Worm (Caenorhabditis elegans) whole organism, L1 larva: Measurements from ENCODE around the gene R05A10.4.

Experiments
- C16A3.4 ChIP-seq: fragments of 150-350 bp; optimal IDR thresholded peaks from 2 replicates; lab custom pipeline; 2014; ENCODE audit warnings: missing biosample characterization, missing genetic modification characterization
- C34B4.2 ChIP-seq: sonication (generic microtip); optimal IDR thresholded peaks from 2 replicates; lab custom pipeline; 2017; ENCODE audit warnings: mild to moderate bottlenecking, missing genetic modification characterization, missing compliant biosample characterization
- Y116A8C.19 ChIP-seq: sonication (generic microtip); optimal IDR thresholded peaks from 2 replicates; lab custom pipeline; 2016; ENCODE audit warnings: missing compliant biosample characterization, missing genetic modification characterization, borderline replicate concordance
- aly-2 ChIP-seq: fragments of 150-350 bp; optimal IDR thresholded peaks from 2 replicates; lab custom pipeline; 2014; ENCODE audit warnings: missing biosample characterization, missing genetic modification characterization
- blmp-1 ChIP-seq: fragments of 150-350 bp; optimal IDR thresholded peaks from 2 replicates; lab custom pipeline; 2014; ENCODE audit warnings: missing biosample characterization, missing genetic modification characterization
- ceh-88 ChIP-seq: fragments of 200-800 bp; sonication (Bioruptor generic); IDR thresholded peaks from 2 replicates; pipeline ENCODE4 v1.3.6; 2022; ENCODE audit warnings: missing genetic modification characterization, missing compliant biosample characterization
- ceh-90 ChIP-seq: sonication (generic microtip); optimal IDR thresholded peaks from 2 replicates; lab custom pipeline; 2016; ENCODE audit warnings: missing genetic modification characterization, missing compliant biosample characterization
- dsc-1 ChIP-seq: sonication (generic microtip); optimal IDR thresholded peaks from 2 replicates; lab custom pipeline; 2016; ENCODE audit warnings: mild to moderate bottlenecking, missing genetic modification characterization, missing compliant biosample characterization
- efl-3 ChIP-seq: fragments of 200-800 bp; sonication (Bioruptor generic); optimal IDR thresholded peaks from 2 replicates; lab custom pipeline; 2018; ENCODE audit warnings: mild to moderate bottlenecking, missing genetic modification characterization, missing compliant biosample characterization
- elt-2 ChIP-seq: sonication (generic microtip); optimal IDR thresholded peaks from 2 replicates; lab custom pipeline; 2016; ENCODE audit warnings: missing genetic modification characterization, mild to moderate bottlenecking, inconsistent platforms, missing compliant biosample characterization, missing genetic modification reagents
- elt-3 ChIP-seq, 6 experiments: fragments of 150-350 bp in 1 of 6; sonication (generic microtip); optimal IDR thresholded peaks; 2 replicates each; lab custom pipeline; 2017 to 2018; ENCODE audit warnings: missing biosample characterization in 6 of 6, missing genetic modification characterization in 6 of 6, inconsistent platforms in 1 of 6
- fkh-10 ChIP-seq: sonication (generic microtip); optimal IDR thresholded peaks from 2 replicates; lab custom pipeline; 2017; ENCODE audit warnings: missing biosample characterization, missing genetic modification reagents, missing genetic modification characterization
- fos-1 ChIP-seq: fragments of 150-350 bp; optimal IDR thresholded peaks from 2 replicates; lab custom pipeline; 2014; ENCODE audit warnings: missing biosample characterization, missing genetic modification characterization
- grh-1 ChIP-seq: fragments of 200-800 bp; sonication (Bioruptor generic); IDR thresholded peaks from 2 replicates; pipeline ENCODE4 v1.3.6; 2022; ENCODE audit warnings: missing genetic modification reagents, missing genetic modification characterization, missing compliant biosample characterization
- lin-14 ChIP-seq: fragments of 200-800 bp; sonication (Bioruptor generic); optimal IDR thresholded peaks from 2 replicates; lab custom pipeline; 2018; ENCODE audit warnings: mild to moderate bottlenecking, missing genetic modification characterization, moderate library complexity, missing compliant biosample characterization
- lin-35 ChIP-seq, 2 experiments: fragments of 150-350 bp; optimal IDR thresholded peaks; 2 replicates each; lab custom pipeline; 2014; ENCODE audit warnings: missing biosample characterization in 2 of 2, missing genetic modification characterization in 2 of 2, missing genetic modification reagents in 2 of 2
- lir-3 ChIP-seq: sonication (generic microtip); optimal IDR thresholded peaks from 2 replicates; lab custom pipeline; 2016; ENCODE audit warnings: mild to moderate bottlenecking, missing genetic modification characterization, moderate library complexity, missing compliant biosample characterization; ENCODE audit not compliant: poor library complexity
- mab-9 ChIP-seq: fragments of 200-800 bp; sonication (Bioruptor generic); IDR thresholded peaks from 2 replicates; pipeline ENCODE4 v1.3.6; 2022; ENCODE audit warnings: missing genetic modification reagents, missing genetic modification characterization, missing compliant biosample characterization
- mep-1 ChIP-seq: fragments of 150-350 bp; optimal IDR thresholded peaks from 2 replicates; lab custom pipeline; 2014; ENCODE audit warnings: missing biosample characterization, missing genetic modification characterization
- nhr-12 ChIP-seq: sonication (generic microtip); optimal IDR thresholded peaks from 2 replicates; lab custom pipeline; 2017; ENCODE audit warnings: missing biosample characterization, missing genetic modification characterization
- nhr-19 ChIP-seq: fragments of 200-800 bp; sonication (Bioruptor generic); conservative IDR thresholded peaks from 2 replicates; pipeline ENCODE4 v1.3.6; 2022; ENCODE audit warnings: missing genetic modification characterization, missing compliant biosample characterization
- nhr-20 ChIP-seq: sonication (generic microtip); optimal IDR thresholded peaks from 2 replicates; lab custom pipeline; 2016; ENCODE audit warnings: mild to moderate bottlenecking, missing genetic modification characterization, missing compliant biosample characterization
- nhr-76 ChIP-seq: sonication (generic microtip); optimal IDR thresholded peaks from 2 replicates; lab custom pipeline; 2017; ENCODE audit warnings: missing biosample characterization, missing genetic modification characterization
- nhr-77 ChIP-seq: fragments of 150-350 bp; optimal IDR thresholded peaks from 2 replicates; lab custom pipeline; 2014; ENCODE audit warnings: missing biosample characterization, missing genetic modification characterization
- nhr-85 ChIP-seq: sonication (generic microtip); peaks from one replicate; lab custom pipeline; 2016; ENCODE audit warnings: missing genetic modification characterization, inconsistent platforms, missing compliant biosample characterization
- pag-3 ChIP-seq: sonication (generic microtip); optimal IDR thresholded peaks from 2 replicates; lab custom pipeline; 2017; ENCODE audit warnings: missing genetic modification characterization, mild to moderate bottlenecking, missing compliant biosample characterization, antibody characterized with exemption, borderline replicate concordance; ENCODE audit not compliant: insufficient read depth
- pax-3 ChIP-seq: fragments of 200-800 bp; sonication (Bioruptor generic); optimal IDR thresholded peaks from 2 replicates; lab custom pipeline; 2018; ENCODE audit warnings: mild to moderate bottlenecking, missing genetic modification characterization, moderate library complexity, missing compliant biosample characterization
- skn-1 ChIP-seq: fragments of 150-350 bp; optimal IDR thresholded peaks from 2 replicates; lab custom pipeline; 2014; ENCODE audit warnings: missing biosample characterization, missing genetic modification characterization
- snu-23 ChIP-seq: sonication (generic microtip); optimal IDR thresholded peaks from 2 replicates; lab custom pipeline; 2016; ENCODE audit warnings: missing genetic modification characterization, missing compliant biosample characterization
- sptf-1 ChIP-seq: fragments of 150-350 bp; optimal IDR thresholded peaks from 2 replicates; lab custom pipeline; 2014; ENCODE audit warnings: missing biosample characterization, missing genetic modification characterization
- sup-37 ChIP-seq: fragments of 200-800 bp; sonication (Bioruptor generic); optimal IDR thresholded peaks from 2 replicates; lab custom pipeline; 2018; ENCODE audit warnings: mild to moderate bottlenecking, missing genetic modification characterization, missing compliant biosample characterization
- tbx-2 ChIP-seq: sonication (generic microtip); optimal IDR thresholded peaks from 2 replicates; lab custom pipeline; 2016; ENCODE audit warnings: missing genetic modification characterization, missing compliant biosample characterization
- tlp-1 ChIP-seq: fragments of 150-350 bp; optimal IDR thresholded peaks from 2 replicates; lab custom pipeline; 2014; ENCODE audit warnings: missing biosample characterization, missing genetic modification characterization
- unc-30 ChIP-seq: sonication (generic microtip); optimal IDR thresholded peaks from 2 replicates; lab custom pipeline; 2017; ENCODE audit warnings: missing biosample characterization, missing genetic modification characterization
- unc-86 ChIP-seq: sonication (generic microtip); optimal IDR thresholded peaks from 2 replicates; lab custom pipeline; 2016; ENCODE audit warnings: missing genetic modification characterization, missing compliant biosample characterization
- unc-98 ChIP-seq: fragments of 200-800 bp; sonication (Bioruptor generic); IDR thresholded peaks from 2 replicates; pipeline ENCODE4 v1.3.6; 2022; ENCODE audit warnings: missing genetic modification characterization, missing compliant biosample characterization
- xbp-1 ChIP-seq: sonication (generic microtip); optimal IDR thresholded peaks from 2 replicates; lab custom pipeline; 2016; ENCODE audit warnings: missing genetic modification characterization, missing compliant biosample characterization
- zag-1 ChIP-seq: fragments of 150-350 bp; optimal IDR thresholded peaks from 2 replicates; lab custom pipeline; 2014; ENCODE audit warnings: missing biosample characterization, missing genetic modification characterization
- ztf-11 ChIP-seq, 2 experiments: sonication (generic microtip); optimal IDR thresholded peaks; 2 replicates each; lab custom pipeline; 2016 to 2017; ENCODE audit warnings: missing genetic modification characterization in 2 of 2, missing biosample characterization in 1 of 2, missing compliant biosample characterization in 1 of 2

R05A10.4 gene

ce11 chrIV:14162772-14163171 lies 9.5 kb upstream of the R05A10.4 start, which contains the start of gene R05A10.7:
Gene R05A10.7, minus strand, starts transcription at chrIV:14162872.
- TF ChIP-seq aly-2 (no peak), sup-37 (GFP tag; lab: Kevin White, UChicago) (no peak), zag-1 (tag; lab: Kevin White, UChicago) (no peak), nhr-76 (no peak), lin-14 (no peak), dsc-1 (tag; lab: Kevin White, UChicago) (no peak), snu-23 (GFP tag; lab: Kevin White, UChicago) (no peak), nhr-19 (GFP tag; lab: Robert Waterston, UW) (no peak)
- TF ChIP-seq, all 84 proteins: peak for 0

- TF ChIP-seq C34B4.2 (tag; lab: Kevin White, UChicago) (no peak), mab-9 (GFP tag; lab: Robert Waterston, UW) (no peak), efl-3 (GFP tag; lab: Kevin White, UChicago) (no peak), mep-1 (tag; lab: Kevin White, UChicago) (no peak), lir-3 (tag; lab: Kevin White, UChicago) (no peak), tbx-2 (tag; lab: Kevin White, UChicago) (no peak), tlp-1 (tag; lab: Kevin White, UChicago) (no peak), blmp-1 (tag; lab: Kevin White, UChicago) (no peak), sptf-1 (tag; lab: Kevin White, UChicago) (no peak), ceh-90 (tag; lab: Kevin White, UChicago) (no peak), lin-35 (GFP tag; optimal IDR thresholded peaks at IDR 0.05; lab: Kevin White, UChicago) (no peak), fos-1 (tag; lab: Kevin White, UChicago) (no peak), Y116A8C.19 (no peak), nhr-20 (tag; lab: Kevin White, UChicago) (no peak), unc-30 (tag; lab: Kevin White, UChicago) (no peak), unc-86 (tag; lab: Kevin White, UChicago) (no peak), unc-98 (no peak), grh-1 (no peak)
Observed at ce11 chrIV:14164109-14164508, 8.2 kb upstream of the R05A10.4 start.

ce11 chrIV:14165476-14165875 lies 6.8 kb upstream of the R05A10.4 start, which contains the start of gene R05A10.6:
Gene R05A10.6, plus strand, starts transcription at chrIV:14165776.
- TF ChIP-seq sptf-1 (tag; lab: Kevin White, UChicago) = no peak
- TF ChIP-seq nhr-12 (tag; lab: Kevin White, UChicago) = no peak
- TF ChIP-seq sup-37 (GFP tag; lab: Kevin White, UChicago) = no peak
- no peak for TF ChIP-seq unc-30 (tag; lab: Kevin White, UChicago)
- TF ChIP-seq tlp-1 (tag; lab: Kevin White, UChicago) = no peak
- TF ChIP-seq, all 84 proteins: peak for 0

ce11 chrIV:14176373-14176772 lies 4.1 kb downstream of the R05A10.4 start, which contains the start of gene R05A10.3:
Gene R05A10.3, minus strand, starts transcription at chrIV:14176473.
- TF ChIP-seq skn-1 (tag; lab: Kevin White, UChicago) (no peak), unc-86 (tag; lab: Kevin White, UChicago) (no peak), tbx-2 (tag; lab: Kevin White, UChicago) (no peak), fkh-10 (no peak), ztf-11 (tag; optimal IDR thresholded peaks at IDR 0.05; lab: Kevin White, UChicago) (no peak), tlp-1 (tag; lab: Kevin White, UChicago) (no peak), pax-3 (tag; lab: Kevin White, UChicago) (no peak), pag-3 (tag; lab: Kevin White, UChicago) (no peak), elt-3 (tag; optimal IDR thresholded peaks at IDR 0.05; lab: Kevin White, UChicago) (no peak), nhr-77 (tag; lab: Kevin White, UChicago) (no peak), lin-14 (no peak), C16A3.4 (no peak), ceh-90 (tag; lab: Kevin White, UChicago) (no peak), xbp-1 (tag; lab: Kevin White, UChicago) (no peak), nhr-85 (tag; lab: Kevin White, UChicago) (no peak), elt-2 (tag; lab: Kevin White, UChicago) (no peak), ceh-88 (GFP tag; lab: Robert Waterston, UW) (no peak), sup-37 (GFP tag; lab: Kevin White, UChicago) (no peak), lir-3 (tag; lab: Kevin White, UChicago) (no peak), efl-3 (GFP tag; lab: Kevin White, UChicago) (no peak)
- TF ChIP-seq, all 84 proteins: peak for 0
